Worm (Caenorhabditis elegans): ENCODE measurements around the gene sgn-1.

sgn-1 gene

DNA sequence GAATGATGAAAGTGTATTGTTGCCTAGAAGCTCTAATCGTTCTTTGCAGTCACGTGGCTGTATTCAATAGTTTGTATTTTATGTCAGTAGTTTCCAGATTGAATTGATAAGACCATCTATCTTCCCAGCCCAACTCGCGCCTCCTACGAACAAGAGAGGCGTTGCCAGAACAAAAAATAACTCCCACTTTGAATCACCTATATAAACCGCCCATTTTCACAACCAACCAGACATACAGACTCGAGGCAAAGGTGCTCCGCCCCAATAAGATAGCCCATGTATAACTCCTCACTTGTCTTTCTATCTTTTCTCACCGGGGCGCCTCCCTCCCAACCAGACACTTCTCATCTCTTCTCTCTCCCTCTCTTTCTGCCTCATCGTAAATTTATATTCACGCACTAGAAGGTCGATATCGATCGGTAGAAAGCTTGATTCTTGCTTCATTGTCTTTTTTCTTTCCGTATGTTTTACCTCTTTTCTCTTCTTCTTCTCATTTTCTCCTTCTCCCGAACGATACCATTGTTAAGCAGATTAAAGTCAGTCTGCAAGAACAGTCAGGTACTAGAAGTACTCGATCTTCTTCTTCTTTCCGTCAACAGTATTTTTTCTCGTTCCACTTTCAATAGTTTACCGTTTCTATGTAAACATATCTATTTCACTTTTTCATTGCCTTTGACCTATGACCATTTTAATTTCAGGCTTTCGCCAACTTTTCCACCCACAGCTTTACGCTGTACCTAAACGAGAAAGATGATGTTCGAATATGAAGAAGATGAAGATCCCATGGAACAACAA, 39.9 kb downstream of the sgn-1 start, which contains the start of gene mak-1:
TSS of gene mak-1 (plus strand) at position 693 of the 795 bp plus-strand sequence.
- TF ChIP-seq Y116A8C.19 (tag; optimal IDR thresholded peaks at IDR 0.05; ENCODE audit: borderline replicate concordance), result no peak
- TF ChIP-seq lin-35 (GFP tag; optimal IDR thresholded peaks at IDR 0.05), result peak; percentile 26 to 56
- TF ChIP-seq mep-1 (tag; optimal IDR thresholded peaks at IDR 0.05), result peak; percentile 2
- no peak for TF ChIP-seq hlh-17 (GFP tag; optimal IDR thresholded peaks at IDR 0.05; ENCODE audit: borderline replicate concordance)
- TF ChIP-seq nhr-76 (tag; optimal IDR thresholded peaks at IDR 0.05), result no peak
- no peak for TF ChIP-seq sptf-1 (tag; optimal IDR thresholded peaks at IDR 0.05)
- no peak for TF ChIP-seq fkh-8 (tag; optimal IDR thresholded peaks at IDR 0.05)
- TF ChIP-seq mdl-1 (tag; optimal IDR thresholded peaks at IDR 0.05), result peak in 1 of 2 experiments; percentile 65
- peak; percentile 22 for TF ChIP-seq nhr-47 (tag; optimal IDR thresholded peaks at IDR 0.05)
- TF ChIP-seq ztf-4 (tag; optimal IDR thresholded peaks at IDR 0.05), result no peak
- TF ChIP-seq blmp-1 (tag; optimal IDR thresholded peaks at IDR 0.05), result peak; percentile 56
- peak in 1 of 3 experiments; percentile 24 for TF ChIP-seq dpl-1 (GFP tag; optimal IDR thresholded peaks at IDR 0.05)
- peak; percentile 55 for TF ChIP-seq ama-1 (optimal IDR thresholded peaks at IDR 0.05)
- TF ChIP-seq ztf-11 (tag; optimal IDR thresholded peaks at IDR 0.05), result no peak
- TF ChIP-seq unc-130 (tag; optimal IDR thresholded peaks at IDR 0.05), result peak; percentile 17
- TF ChIP-seq rnt-1 (tag; optimal IDR thresholded peaks at IDR 0.05), result peak; percentile 49
- no peak for TF ChIP-seq nhr-12 (tag; optimal IDR thresholded peaks at IDR 0.05)
- TF ChIP-seq lin-14 (GFP tag; optimal IDR thresholded peaks at IDR 0.05), result peak; percentile 2
- peak in 1 of 6 experiments; percentile 59 for TF ChIP-seq elt-3 (tag; optimal IDR thresholded peaks at IDR 0.05)
- TF ChIP-seq lsy-2 (tag; optimal IDR thresholded peaks at IDR 0.05), result peak in 1 of 2 experiments; percentile 20
- TF ChIP-seq zag-1 (tag; optimal IDR thresholded peaks at IDR 0.05), result no peak
- no peak for TF ChIP-seq ceh-88 (GFP tag; IDR thresholded peaks at IDR 0.05)
- peak; percentile 47 for TF ChIP-seq tbx-2 (tag; optimal IDR thresholded peaks at IDR 0.05)
- peak; percentile 42 for TF ChIP-seq lir-3 (tag; optimal IDR thresholded peaks at IDR 0.05; ENCODE audit: poor library complexity)
- TF ChIP-seq nhr-71 (tag; optimal IDR thresholded peaks at IDR 0.05), result peak; percentile 60
- no peak for TF ChIP-seq egl-13 (tag; optimal IDR thresholded peaks at IDR 0.05)
- TF ChIP-seq nhr-85 (tag), result peak; percentile 86
- TF ChIP-seq snu-23 (GFP tag; optimal IDR thresholded peaks at IDR 0.05), result peak; percentile 67
- TF ChIP-seq nhr-90 (tag; optimal IDR thresholded peaks at IDR 0.05; ENCODE audit: poor library complexity), result peak; percentile 39
- TF ChIP-seq ceh-8 (GFP tag; optimal IDR thresholded peaks at IDR 0.05), result no peak
- TF ChIP-seq sox-4 (tag; optimal IDR thresholded peaks at IDR 0.05), result no peak
- peak; percentile 61 for TF ChIP-seq nhr-19 (GFP tag; conservative IDR thresholded peaks at IDR 0.05)
- TF ChIP-seq elt-2 (tag; optimal IDR thresholded peaks at IDR 0.05), result peak; percentile 71
- peak; percentile 17 for TF ChIP-seq xbp-1 (tag; optimal IDR thresholded peaks at IDR 0.05)
- peak; percentile 11 for TF ChIP-seq swsn-7 (tag; optimal IDR thresholded peaks at IDR 0.05)
- peak; percentile 81 for TF ChIP-seq nhr-20 (tag; optimal IDR thresholded peaks at IDR 0.05)
- no peak for TF ChIP-seq skn-1 (tag; optimal IDR thresholded peaks at IDR 0.05)
- TF ChIP-seq grh-1 (GFP tag; IDR thresholded peaks at IDR 0.05), result no peak

DNA sequence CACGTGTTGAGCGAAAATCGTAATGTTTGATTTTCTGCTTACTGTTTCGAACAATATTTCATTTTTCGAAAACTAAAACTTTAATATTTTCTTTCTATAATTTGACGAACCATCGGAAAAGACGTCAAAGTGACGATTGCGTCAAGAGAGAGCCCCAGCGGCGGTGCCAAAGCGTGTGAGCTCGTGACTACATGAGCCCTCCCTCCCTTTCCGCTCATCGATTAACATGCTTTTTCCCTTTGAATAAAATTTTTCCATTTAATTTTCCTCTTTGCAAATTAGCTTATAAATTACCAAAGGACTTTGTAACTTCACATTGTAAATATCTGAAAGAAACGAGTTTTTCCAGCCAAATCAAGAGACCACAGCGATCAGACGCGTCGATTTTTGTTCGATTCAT, 40.5 kb downstream of the sgn-1 start:
- TF ChIP-seq mdl-1 (tag; optimal IDR thresholded peaks at IDR 0.05), result no peak
- peak in 1 of 3 experiments; percentile 41 for TF ChIP-seq dpl-1 (GFP tag; optimal IDR thresholded peaks at IDR 0.05)
- peak; percentile 57 for TF ChIP-seq lin-14 (GFP tag; optimal IDR thresholded peaks at IDR 0.05)
- peak; percentile 21 to 40 for TF ChIP-seq lsy-2 (tag; optimal IDR thresholded peaks at IDR 0.05)
- TF ChIP-seq rnt-1 (tag; optimal IDR thresholded peaks at IDR 0.05), result peak; percentile 29
- peak in 1 of 2 experiments; percentile 29 for TF ChIP-seq efl-1 (optimal IDR thresholded peaks at IDR 0.05)
- TF ChIP-seq efl-1 (GFP tag; optimal IDR thresholded peaks at IDR 0.05 in 1 of 2), result peak in 1 of 2 experiments; percentile 5
- TF ChIP-seq unc-86 (tag; optimal IDR thresholded peaks at IDR 0.05), result no peak
- peak; percentile 59 for TF ChIP-seq fkh-8 (tag; optimal IDR thresholded peaks at IDR 0.05)
- TF ChIP-seq ceh-82 (tag; optimal IDR thresholded peaks at IDR 0.05), result peak in 1 of 3 experiments; percentile 10
- TF ChIP-seq nhr-76 (tag; optimal IDR thresholded peaks at IDR 0.05), result no peak
- no peak for TF ChIP-seq unc-98 (GFP tag; IDR thresholded peaks at IDR 0.05)

Data from whole organism, L1 larva.